Fruit fly (Drosophila melanogaster): ENCODE measurements around the gene CG11854.
A peak's percentile ranks its signal among the peaks of the same experiment; 100 is the strongest.

The CG11854 gene

DNA sequence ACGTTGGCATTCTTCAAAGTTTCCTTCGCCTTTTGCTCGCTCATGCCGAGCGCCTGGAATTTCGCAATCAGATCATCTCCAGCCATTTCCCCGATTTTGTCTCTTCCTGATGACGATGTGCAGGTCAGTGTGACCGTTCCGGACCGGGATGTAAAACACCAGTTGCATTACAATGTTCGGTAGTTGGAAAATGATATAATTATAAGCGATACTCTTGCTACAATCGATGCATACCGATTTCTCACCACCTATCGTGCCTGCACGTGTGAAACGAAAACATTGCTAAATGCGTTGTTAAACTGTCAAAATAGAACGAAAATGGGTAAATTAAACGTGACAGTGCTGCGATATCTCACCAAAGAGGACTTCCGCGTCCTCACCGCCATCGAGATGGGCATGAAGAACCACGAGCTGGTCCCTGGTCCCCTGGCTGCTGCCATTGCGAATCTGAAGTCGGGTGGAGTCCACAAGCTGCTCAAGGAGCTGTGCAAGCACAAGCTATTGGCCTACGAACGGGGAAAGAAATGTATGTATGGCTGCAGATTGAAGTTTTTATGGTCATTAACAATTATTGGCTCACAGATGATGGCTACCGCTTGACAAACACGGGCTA lies 23.9 kb downstream of the CG11854 start, which contains the start of the genes GlnRS and RIOK2 (continued):
- TF ChIP-seq unc-4 (GFP tag; IDR thresholded peaks at IDR 0.05; ENCODE audit: partially characterized antibody) (peak; percentile 97), CG13624 (GFP tag; optimal IDR thresholded peaks at IDR 0.05) (peak; percentile 75), CG1832 (GFP tag; optimal IDR thresholded peaks at IDR 0.05) (no peak), Chrac-16 (GFP tag; optimal IDR thresholded peaks at IDR 0.05) (no peak), CG2129 (GFP tag; IDR thresholded peaks at IDR 0.05; ENCODE audit: partially characterized antibody) (peak; percentile 87), kah (GFP tag; optimal IDR thresholded peaks at IDR 0.05) (peak; percentile 44), hbn (GFP tag; IDR thresholded peaks at IDR 0.05; ENCODE audit: partially characterized antibody) (peak; percentile 97), CG9215 (GFP tag; IDR thresholded peaks at IDR 0.05) (no peak), Sox102F (GFP tag; optimal IDR thresholded peaks at IDR 0.05) (no peak), abd-A (tag; optimal IDR thresholded peaks at IDR 0.05) (no peak), CG12659 (GFP tag; optimal IDR thresholded peaks at IDR 0.05) (peak; percentile 64), mirr (GFP tag; optimal IDR thresholded peaks at IDR 0.05) (peak; percentile 6), CG2120 (GFP tag; optimal IDR thresholded peaks at IDR 0.05) (peak; percentile 2), mld (GFP tag; IDR thresholded peaks at IDR 0.05; ENCODE audit: partially characterized antibody) (peak; percentile 91), Lhr (GFP tag; optimal IDR thresholded peaks at IDR 0.05) (peak; percentile 64), sens (GFP tag) (peak; percentile 71), CG12219 (GFP tag; optimal IDR thresholded peaks at IDR 0.05) (no peak), Hr78 (GFP tag; optimal IDR thresholded peaks at IDR 0.05) (peak in 1 of 2 experiments; percentile 41), NC2β (GFP tag; optimal IDR thresholded peaks at IDR 0.05) (peak; percentile 45), ato (GFP tag; IDR thresholded peaks at IDR 0.05; ENCODE audit: partially characterized antibody) (peak; percentile 90), Max (GFP tag; optimal IDR thresholded peaks at IDR 0.05) (peak; percentile 97), CG11247 (GFP tag; IDR thresholded peaks at IDR 0.05) (no peak), scrt (GFP tag; optimal IDR thresholded peaks at IDR 0.05) (peak; percentile 95), CTCF (GFP tag; optimal IDR thresholded peaks at IDR 0.05) (peak; percentile 10), Ets97D (GFP tag; optimal IDR thresholded peaks at IDR 0.05) (peak; percentile 85), E2f2 (GFP tag; IDR thresholded peaks at IDR 0.05) (no peak), CG11560 (tag; IDR thresholded peaks at IDR 0.05) (no peak), zf30C (GFP tag; optimal IDR thresholded peaks at IDR 0.05) (no peak), Drgx (GFP tag; IDR thresholded peaks at IDR 0.05) (no peak), ERR (GFP tag; optimal IDR thresholded peaks at IDR 0.05) (peak; percentile 35), ci (GFP tag; IDR thresholded peaks at IDR 0.05) (no peak; the same call in 2 of the 3 replicates), lmd (GFP tag; IDR thresholded peaks at IDR 0.05) (no peak), Dfd (GFP tag; optimal IDR thresholded peaks at IDR 0.05) (peak in 1 of 2 experiments; percentile 79), CG3407 (GFP tag; optimal IDR thresholded peaks at IDR 0.05) (no peak), CG31365 (tag; optimal IDR thresholded peaks at IDR 0.05) (no peak), Doc3 (GFP tag; IDR thresholded peaks at IDR 0.05; ENCODE audit: partially characterized antibody) (peak; percentile 92), Scr (GFP tag; IDR thresholded peaks at IDR 0.05; ENCODE audit: partially characterized antibody) (peak; percentile 94), CG6272 (GFP tag; IDR thresholded peaks at IDR 0.05) (no peak), CG6854 (GFP tag; optimal IDR thresholded peaks at IDR 0.05) (no peak), Bgb (GFP tag; IDR thresholded peaks at IDR 0.05; ENCODE audit: partially characterized antibody) (peak; percentile 98), otp (GFP tag; IDR thresholded peaks at IDR 0.05) (no peak), NFAT (GFP tag; IDR thresholded peaks at IDR 0.05) (no peak; the same call in 1 of the 2 replicates), B-H2 (GFP tag; optimal IDR thresholded peaks at IDR 0.05) (peak; percentile 53), CG10979 (tag; optimal IDR thresholded peaks at IDR 0.05) (peak; percentile 1), toy (GFP tag; IDR thresholded peaks at IDR 0.05) (no peak), pzg (GFP tag; optimal IDR thresholded peaks at IDR 0.05) (peak; percentile 98), CG7372 (GFP tag; IDR thresholded peaks at IDR 0.05) (no peak), CG2116 (GFP tag; optimal IDR thresholded peaks at IDR 0.05) (peak; percentile 85), gem (tag; optimal IDR thresholded peaks at IDR 0.05) (no peak), bbx (GFP tag; IDR thresholded peaks at IDR 0.05; ENCODE audit: partially characterized antibody) (peak; percentile 96)
